Worm (Caenorhabditis elegans) whole organism, early embryonic: ENCODE data around the gene trx-1.

Source experiments
- B0310.2 ChIP-seq: sonication (generic microtip); optimal IDR thresholded peaks from 2 replicates; lab custom pipeline; 2016; ENCODE audit warnings: mild to moderate bottlenecking, missing genetic modification characterization, missing compliant biosample characterization
- F13C5.2 ChIP-seq: sonication (generic microtip); optimal IDR thresholded peaks from 2 replicates; lab custom pipeline; 2017; ENCODE audit warnings: mild to moderate bottlenecking, missing genetic modification characterization, inconsistent platforms, missing compliant biosample characterization
- aly-1 ChIP-seq: sonication (generic microtip); optimal IDR thresholded peaks from 2 replicates; lab custom pipeline; 2016; ENCODE audit warnings: missing genetic modification characterization, missing compliant biosample characterization
- ama-1 ChIP-seq: fragments of 150-350 bp; optimal IDR thresholded peaks from 2 replicates; lab custom pipeline; 2014
- ceh-13 ChIP-seq: fragments of 200-800 bp; sonication (Bioruptor generic); optimal IDR thresholded peaks from 2 replicates; lab custom pipeline; 2018; ENCODE audit warnings: mild to moderate bottlenecking, missing genetic modification characterization, missing compliant biosample characterization
- ceh-36 ChIP-seq: sonication (generic microtip); optimal IDR thresholded peaks from 2 replicates; lab custom pipeline; 2016; ENCODE audit warnings: missing genetic modification characterization, inconsistent platforms, missing compliant biosample characterization
- ets-7 ChIP-seq: sonication (generic microtip); optimal IDR thresholded peaks from 2 replicates; lab custom pipeline; 2016; ENCODE audit warnings: missing genotype, missing genetic modification characterization, missing compliant biosample characterization
- flt-1 ChIP-seq: fragments of 200-800 bp; sonication (Bioruptor generic); IDR thresholded peaks from 2 replicates; pipeline ENCODE4 v1.3.6; 2022; ENCODE audit warnings: missing genetic modification characterization, missing compliant biosample characterization
- hmbx-1 ChIP-seq: sonication (generic microtip); optimal IDR thresholded peaks from 2 replicates; lab custom pipeline; 2016; ENCODE audit warnings: mild to moderate bottlenecking, missing genetic modification characterization, missing compliant biosample characterization
- hmg-4 ChIP-seq: fragments of 200-800 bp; sonication (Bioruptor generic); optimal IDR thresholded peaks from 2 replicates; lab custom pipeline; 2018; ENCODE audit warnings: mild to moderate bottlenecking, missing genetic modification characterization, missing compliant biosample characterization
- hnd-1 ChIP-seq: sonication (generic microtip); optimal IDR thresholded peaks from 2 replicates; lab custom pipeline; 2016; ENCODE audit warnings: missing genetic modification characterization, missing compliant biosample characterization
- pes-1 ChIP-seq: fragments of 200-800 bp; sonication (Bioruptor generic); IDR thresholded peaks from 2 replicates; pipeline ENCODE4 v1.3.6; 2022; ENCODE audit warnings: missing genetic modification reagents, missing genetic modification characterization, missing compliant biosample characterization
- scrt-1 ChIP-seq: fragments of 200-800 bp; sonication (Bioruptor generic); IDR thresholded peaks from 2 replicates; pipeline ENCODE4 v1.3.6; 2022; ENCODE audit warnings: missing genetic modification characterization, missing compliant biosample characterization
- sea-1 ChIP-seq: fragments of 200-800 bp; sonication (Bioruptor generic); conservative IDR thresholded peaks from 2 replicates; pipeline ENCODE4 v1.3.6; 2022; ENCODE audit warnings: missing genetic modification characterization, missing compliant biosample characterization
- tbx-11 ChIP-seq: fragments of 200-800 bp; sonication (Bioruptor generic); IDR thresholded peaks from 2 replicates; pipeline ENCODE4 v1.3.6; 2022; ENCODE audit warnings: missing genetic modification characterization, missing compliant biosample characterization
- tbx-37 ChIP-seq: fragments of 200-800 bp; sonication (Bioruptor generic); conservative IDR thresholded peaks from 2 replicates; pipeline ENCODE4 v1.3.6; 2022; ENCODE audit warnings: missing genetic modification reagents, missing genetic modification characterization, missing compliant biosample characterization
- tra-4 ChIP-seq: sonication (generic microtip); optimal IDR thresholded peaks from 2 replicates; lab custom pipeline; 2017; ENCODE audit warnings: missing genetic modification characterization, missing compliant biosample characterization

trx-1 gene

ce11 chrII:7791408-7792050, 38.1 kb upstream of the trx-1 start:
- TF ChIP-seq ceh-36 (no peak), ama-1 (no peak), ceh-13 (GFP tag; lab: Kevin White, UChicago) (no peak), hmbx-1 (no peak), F13C5.2 (no peak), tbx-11 (GFP tag; lab: Robert Waterston, UW) (no peak), tra-4 (tag; lab: Kevin White, UChicago) (no peak), B0310.2 (tag; lab: Kevin White, UChicago) (no peak), ets-7 (tag; lab: Kevin White, UChicago) (no peak), pes-1 (GFP tag; lab: Robert Waterston, UW) (no peak), scrt-1 (no peak), tbx-37 (GFP tag; lab: Robert Waterston, UW) (no peak), sea-1 (GFP tag; lab: Robert Waterston, UW) (no peak), flt-1 (GFP tag; lab: Robert Waterston, UW) (no peak), aly-1 (no peak), hmg-4 (GFP tag; lab: Kevin White, UChicago) (no peak), hnd-1 (tag; lab: Kevin White, UChicago) (no peak)

ce11 chrII:7790324-7790898, 37.0 kb upstream of the trx-1 start, which contains the start of gene srlf-1:
TSS of gene srlf-1 (plus strand) at chrII:7790591.
- TF ChIP-seq ama-1, result peak; percentile 68
- TF ChIP-seq ceh-36, result no peak
- TF ChIP-seq B0310.2 (tag; lab: Kevin White, UChicago), result no peak

ce11 chrII:7789605-7790004, 36.2 kb upstream of the trx-1 start:
- TF ChIP-seq B0310.2 (tag; lab: Kevin White, UChicago) (no peak), tra-4 (tag; lab: Kevin White, UChicago) (no peak), flt-1 (GFP tag; lab: Robert Waterston, UW) (no peak), ceh-36 (no peak), sea-1 (GFP tag; lab: Robert Waterston, UW) (no peak), aly-1 (no peak), F13C5.2 (no peak), ets-7 (tag; lab: Kevin White, UChicago) (no peak), hnd-1 (tag; lab: Kevin White, UChicago) (no peak), ceh-13 (GFP tag; lab: Kevin White, UChicago) (no peak)

- TF ChIP-seq ets-7 (tag; lab: Kevin White, UChicago) (no peak), hmbx-1 (no peak), tbx-37 (GFP tag; lab: Robert Waterston, UW) (no peak), hmg-4 (GFP tag; lab: Kevin White, UChicago) (no peak), F13C5.2 (no peak), ceh-36 (no peak), ama-1 (no peak), ceh-13 (GFP tag; lab: Kevin White, UChicago) (no peak), sea-1 (GFP tag; lab: Robert Waterston, UW) (no peak)
Observed at ce11 chrII:7783467-7783959, 30.1 kb upstream of the trx-1 start, which contains the start of gene skr-17. TSS of gene skr-17 (plus strand) at chrII:7783517.

ce11 chrII:7781102-7781616, 27.8 kb upstream of the trx-1 start, which contains the start of the genes snpc-1.1 and spdl-1:
TSS of gene snpc-1.1 (minus strand) at chrII:7781301.
TSS of gene spdl-1 (plus strand) at chrII:7781566.
- TF ChIP-seq sea-1 (GFP tag; lab: Robert Waterston, UW) (no peak), flt-1 (GFP tag; lab: Robert Waterston, UW) (no peak), ets-7 (tag; lab: Kevin White, UChicago) (no peak), B0310.2 (tag; lab: Kevin White, UChicago) (no peak), tbx-11 (GFP tag; lab: Robert Waterston, UW) (no peak), aly-1 (no peak), ceh-13 (GFP tag; lab: Kevin White, UChicago) (no peak), ceh-36 (no peak), tra-4 (tag; lab: Kevin White, UChicago) (no peak), pes-1 (GFP tag; lab: Robert Waterston, UW) (no peak), scrt-1 (no peak), F13C5.2 (no peak), hmbx-1 (no peak), ama-1 (no peak)

- TF ChIP-seq hnd-1 (tag; lab: Kevin White, UChicago), result no peak
- TF ChIP-seq pes-1 (GFP tag; lab: Robert Waterston, UW), result no peak
- TF ChIP-seq hmg-4 (GFP tag; lab: Kevin White, UChicago), result no peak
- TF ChIP-seq tbx-37 (GFP tag; lab: Robert Waterston, UW), result no peak
- TF ChIP-seq ceh-13 (GFP tag; lab: Kevin White, UChicago), result no peak
- TF ChIP-seq aly-1, result no peak
- TF ChIP-seq scrt-1, result no peak
- TF ChIP-seq ets-7 (tag; lab: Kevin White, UChicago), result no peak
- no peak for TF ChIP-seq ama-1
- TF ChIP-seq B0310.2 (tag; lab: Kevin White, UChicago), result no peak
- no peak for TF ChIP-seq tbx-11 (GFP tag; lab: Robert Waterston, UW)
- TF ChIP-seq hmbx-1, result no peak
- TF ChIP-seq flt-1 (GFP tag; lab: Robert Waterston, UW), result no peak
- TF ChIP-seq sea-1 (GFP tag; lab: Robert Waterston, UW), result no peak
- TF ChIP-seq tra-4 (tag; lab: Kevin White, UChicago), result no peak
- no peak for TF ChIP-seq ceh-36
- TF ChIP-seq F13C5.2, result no peak
Observed at ce11 chrII:7778273-7778672, 24.9 kb upstream of the trx-1 start.

ce11 chrII:7777320-7777978, 24.0 kb upstream of the trx-1 start, which contains the start of gene mthf-1:
TSS of gene mthf-1 (minus strand) at chrII:7777823.
- TF ChIP-seq ama-1 (no peak), pes-1 (GFP tag; lab: Robert Waterston, UW) (no peak), tra-4 (tag; lab: Kevin White, UChicago) (no peak), hmbx-1 (no peak), B0310.2 (tag; lab: Kevin White, UChicago) (no peak), ceh-36 (no peak), flt-1 (GFP tag; lab: Robert Waterston, UW) (no peak), sea-1 (GFP tag; lab: Robert Waterston, UW) (no peak), hmg-4 (GFP tag; lab: Kevin White, UChicago) (no peak), hnd-1 (tag; lab: Kevin White, UChicago) (no peak), F13C5.2 (no peak), tbx-11 (GFP tag; lab: Robert Waterston, UW) (no peak), scrt-1 (no peak), ets-7 (tag; lab: Kevin White, UChicago) (no peak), tbx-37 (GFP tag; lab: Robert Waterston, UW) (no peak), aly-1 (no peak), ceh-13 (GFP tag; lab: Kevin White, UChicago) (no peak)
